Fruit fly (Drosophila melanogaster) whole organism, pupa: ENCODE measurements around the gene CG5968.

ENCODE experiments used
- CG10348 ChIP-seq: fragments of 200-800 bp; sonication (Bioruptor generic); IDR thresholded peaks from 2 replicates; pipeline ENCODE4 v1.3.6; 2022; ENCODE audit warnings: missing biosample characterization, missing genetic modification characterization
- CG12605 ChIP-seq: fragments of 200-800 bp; sonication (Bioruptor generic); IDR thresholded peaks from 2 replicates; pipeline ENCODE4 v1.3.6; 2022; ENCODE audit warnings: missing biosample characterization, missing genetic modification characterization
- CG13204 ChIP-seq: fragments of 200-800 bp; sonication (Bioruptor generic); optimal IDR thresholded peaks from 2 replicates; lab custom pipeline; 2018; ENCODE audit warnings: missing biosample characterization, mild to moderate bottlenecking, missing genetic modification characterization, moderate library complexity
- CG14655 ChIP-seq: fragments of 200-800 bp; sonication (Bioruptor generic); optimal IDR thresholded peaks from 3 replicates; lab custom pipeline; 2017; ENCODE audit warnings: mild to moderate bottlenecking, missing biosample characterization, missing genetic modification reagents, missing genetic modification characterization
- CG15710 ChIP-seq: fragments of 200-800 bp; sonication (Bioruptor generic); optimal IDR thresholded peaks from 2 replicates; lab custom pipeline; 2018; ENCODE audit warnings: missing biosample characterization, mild to moderate bottlenecking, missing genetic modification characterization, moderate library complexity
- CG17806 ChIP-seq: fragments of 200-800 bp; sonication (Bioruptor generic); optimal IDR thresholded peaks from 2 replicates; lab custom pipeline; 2018; ENCODE audit warnings: missing biosample characterization, mild to moderate bottlenecking, missing genetic modification characterization, moderate library complexity
- CG32121 ChIP-seq: fragments of 200-800 bp; sonication (Bioruptor generic); IDR thresholded peaks from 2 replicates; pipeline ENCODE4 v1.3.6; 2022; ENCODE audit warnings: missing biosample characterization, missing genetic modification characterization
- CG34367 ChIP-seq: fragments of 200-800 bp; sonication (Bioruptor generic); optimal IDR thresholded peaks from 2 replicates; lab custom pipeline; 2018; ENCODE audit warnings: missing biosample characterization, mild to moderate bottlenecking, missing genetic modification characterization
- CG4496 ChIP-seq: fragments of 200-800 bp; sonication (Bioruptor generic); IDR thresholded peaks from 3 replicates; pipeline ENCODE4 v1.3.6; 2022; ENCODE audit warnings: missing biosample characterization, missing genetic modification characterization
- CG8159 ChIP-seq: fragments of 200-800 bp; sonication (Bioruptor generic); optimal IDR thresholded peaks from 3 replicates; lab custom pipeline; 2018; ENCODE audit warnings: missing biosample characterization, mild to moderate bottlenecking, missing genetic modification characterization, moderate library complexity
- CG8301 ChIP-seq: fragments of 200-800 bp; sonication (Bioruptor generic); optimal IDR thresholded peaks from 2 replicates; lab custom pipeline; 2018; ENCODE audit warnings: missing biosample characterization, mild to moderate bottlenecking, missing genetic modification characterization
- CG9948 ChIP-seq: fragments of 200-800 bp; sonication (Bioruptor generic); optimal IDR thresholded peaks from 2 replicates; lab custom pipeline; 2018; ENCODE audit warnings: missing biosample characterization, mild to moderate bottlenecking, missing genetic modification characterization, moderate library complexity
- D1 ChIP-seq: fragments of 200-800 bp; sonication (Bioruptor generic); optimal IDR thresholded peaks from 2 replicates; lab custom pipeline; 2018; ENCODE audit warnings: missing biosample characterization, mild to moderate bottlenecking, missing genetic modification characterization, moderate library complexity
- EcR ChIP-seq: fragments of 200-800 bp; sonication (Bioruptor generic); optimal IDR thresholded peaks from 3 replicates; lab custom pipeline; 2019; ENCODE audit warnings: missing biosample characterization, missing genetic modification characterization, mild to moderate bottlenecking, moderate library complexity, missing genetic modification reagents
- Ets98B ChIP-seq: fragments of 200-800 bp; sonication (Bioruptor generic); IDR thresholded peaks from 2 replicates; pipeline ENCODE4 v1.3.6; 2022; ENCODE audit warnings: missing biosample characterization, missing genetic modification characterization
- Pif1A ChIP-seq: fragments of 200-800 bp; sonication (Bioruptor generic); optimal IDR thresholded peaks from 3 replicates; lab custom pipeline; 2016; ENCODE audit warnings: missing biosample characterization, missing genetic modification characterization
- Pif1B ChIP-seq: fragments of 200-800 bp; sonication (Bioruptor generic); optimal IDR thresholded peaks from 3 replicates; lab custom pipeline; 2016; ENCODE audit warnings: missing biosample characterization, missing genetic modification characterization
- Snoo ChIP-seq: fragments of 200-800 bp; sonication (Bioruptor generic); optimal IDR thresholded peaks from 3 replicates; lab custom pipeline; 2017; ENCODE audit warnings: missing biosample characterization, mild to moderate bottlenecking, missing genetic modification characterization, inconsistent platforms
- fd96Ca ChIP-seq: fragments of 200-800 bp; sonication (Bioruptor generic); IDR thresholded peaks from 3 replicates; pipeline ENCODE4 v1.3.6; 2022; ENCODE audit warnings: missing biosample characterization, missing genetic modification characterization
- gl ChIP-seq: fragments of 200-800 bp; sonication (Bioruptor generic); optimal IDR thresholded peaks from 2 replicates; lab custom pipeline; 2018; ENCODE audit warnings: missing biosample characterization, mild to moderate bottlenecking, missing genetic modification characterization
- rn ChIP-seq: fragments of 200-800 bp; sonication (Bioruptor generic); IDR thresholded peaks from 2 replicates; pipeline ENCODE4 v1.3.6; 2022; ENCODE audit warnings: missing biosample characterization, missing genetic modification characterization

CG5968 gene

dm6 chr2L:16543894-16544293 is 5.9 kb downstream of the CG5968 start:
- TF ChIP-seq CG8301 (tag; lab: Kevin White, UChicago) (no peak), CG9948 (tag; lab: Kevin White, UChicago) (no peak), CG4496 (no peak), CG12605 (no peak), CG17806 (tag; lab: Kevin White, UChicago) (no peak), EcR (no peak), Pif1A (GFP tag; lab: Kevin White, UChicago) (no peak), rn (no peak), Pif1B (GFP tag; lab: Kevin White, UChicago) (no peak), CG34367 (tag; lab: Kevin White, UChicago) (no peak), CG10348 (GFP tag; lab: Robert Waterston, UW) (no peak), Snoo (no peak), CG15710 (tag; lab: Kevin White, UChicago) (no peak), fd96Ca (GFP tag; lab: Robert Waterston, UW) (no peak), CG8159 (tag; lab: Kevin White, UChicago) (no peak), gl (tag; lab: Kevin White, UChicago) (no peak), CG13204 (no peak), D1 (tag; lab: Kevin White, UChicago) (no peak)
- TF ChIP-seq, all 21 proteins: peak for 0

- TF ChIP-seq Pif1A (GFP tag; lab: Kevin White, UChicago) = peak; percentile 49
- TF ChIP-seq Snoo = peak; percentile 90
- peak; percentile 73 for TF ChIP-seq CG34367 (tag; lab: Kevin White, UChicago)
- peak; percentile 62 for TF ChIP-seq CG15710 (tag; lab: Kevin White, UChicago)
- TF ChIP-seq CG9948 (tag; lab: Kevin White, UChicago) = no peak
- peak; percentile 27; the same call in 1 of the 2 replicates for TF ChIP-seq CG32121 (GFP tag; lab: Robert Waterston, UW)
- peak; percentile 87 for TF ChIP-seq CG4496
- TF ChIP-seq CG17806 (tag; lab: Kevin White, UChicago) = peak; percentile 28
- TF ChIP-seq EcR = no peak
- no peak for TF ChIP-seq CG10348 (GFP tag; lab: Robert Waterston, UW)
- TF ChIP-seq CG8301 (tag; lab: Kevin White, UChicago) = peak; percentile 37
- no peak for TF ChIP-seq CG13204
- no peak for TF ChIP-seq Pif1B (GFP tag; lab: Kevin White, UChicago)
- peak; percentile 64 for TF ChIP-seq D1 (tag; lab: Kevin White, UChicago)
- TF ChIP-seq rn = no peak
- TF ChIP-seq fd96Ca (GFP tag; lab: Robert Waterston, UW) = no peak
- peak; percentile 53 for TF ChIP-seq CG14655 (GFP tag; lab: Kevin White, UChicago)
- TF ChIP-seq Ets98B = peak; percentile 51
- peak; percentile 59 for TF ChIP-seq gl (tag; lab: Kevin White, UChicago)
- TF ChIP-seq CG12605 = peak; percentile 25; the same call in 1 of the 2 replicates
- TF ChIP-seq CG8159 (tag; lab: Kevin White, UChicago) = peak; percentile 59
- TF ChIP-seq, all 21 proteins: peak for 14
Measured at dm6 chr2L:16542997-16543593, 6.7 kb downstream of the CG5968 start.

- TF ChIP-seq CG32121 (GFP tag; lab: Robert Waterston, UW) = no peak
- no peak for TF ChIP-seq CG13204
- no peak for TF ChIP-seq CG8301 (tag; lab: Kevin White, UChicago)
- no peak for TF ChIP-seq Pif1A (GFP tag; lab: Kevin White, UChicago)
- TF ChIP-seq CG14655 (GFP tag; lab: Kevin White, UChicago) = no peak
- TF ChIP-seq CG4496 = no peak
- no peak for TF ChIP-seq Pif1B (GFP tag; lab: Kevin White, UChicago)
- no peak for TF ChIP-seq CG10348 (GFP tag; lab: Robert Waterston, UW)
- TF ChIP-seq EcR = no peak
- no peak for TF ChIP-seq CG17806 (tag; lab: Kevin White, UChicago)
- no peak for TF ChIP-seq Snoo
- no peak for TF ChIP-seq rn
- TF ChIP-seq D1 (tag; lab: Kevin White, UChicago) = no peak
- TF ChIP-seq CG12605 = no peak
- no peak for TF ChIP-seq Ets98B
Measured at dm6 chr2L:16542246-16542645, 7.5 kb downstream of the CG5968 start, which contains the start of gene CG31816. CG31816 (plus strand) TSS chr2L:16542546.

dm6 chr2L:16541733-16542132 is 8.0 kb downstream of the CG5968 start:
- TF ChIP-seq fd96Ca (GFP tag; lab: Robert Waterston, UW) = no peak
- no peak for TF ChIP-seq Snoo
- TF ChIP-seq rn = no peak
- TF ChIP-seq CG8159 (tag; lab: Kevin White, UChicago) = no peak
- TF ChIP-seq CG32121 (GFP tag; lab: Robert Waterston, UW) = peak; percentile 50; the same call in 1 of the 2 replicates
- TF ChIP-seq EcR = no peak
- no peak for TF ChIP-seq CG4496
- no peak for TF ChIP-seq CG15710 (tag; lab: Kevin White, UChicago)
- TF ChIP-seq CG34367 (tag; lab: Kevin White, UChicago) = no peak
- no peak for TF ChIP-seq Pif1A (GFP tag; lab: Kevin White, UChicago)
- no peak for TF ChIP-seq CG9948 (tag; lab: Kevin White, UChicago)
- no peak for TF ChIP-seq gl (tag; lab: Kevin White, UChicago)
- no peak for TF ChIP-seq Pif1B (GFP tag; lab: Kevin White, UChicago)
- TF ChIP-seq CG14655 (GFP tag; lab: Kevin White, UChicago) = peak; percentile 26

dm6 chr2L:16541318-16541717 is 8.4 kb downstream of the CG5968 start:
- TF ChIP-seq CG8159 (tag; lab: Kevin White, UChicago) (peak; percentile 14), CG32121 (GFP tag; lab: Robert Waterston, UW) (no peak), Pif1B (GFP tag; lab: Kevin White, UChicago) (no peak)

dm6 chr2L:16540773-16541172 is 9.0 kb downstream of the CG5968 start:
- TF ChIP-seq fd96Ca (GFP tag; lab: Robert Waterston, UW) (0 out of 3 replicates have a peak, but pooled peaks have one; percentile 37), CG34367 (tag; lab: Kevin White, UChicago) (no peak)
